Worm (Caenorhabditis elegans): ENCODE data around the gene ifc-1.

Gene ifc-1

DNA sequence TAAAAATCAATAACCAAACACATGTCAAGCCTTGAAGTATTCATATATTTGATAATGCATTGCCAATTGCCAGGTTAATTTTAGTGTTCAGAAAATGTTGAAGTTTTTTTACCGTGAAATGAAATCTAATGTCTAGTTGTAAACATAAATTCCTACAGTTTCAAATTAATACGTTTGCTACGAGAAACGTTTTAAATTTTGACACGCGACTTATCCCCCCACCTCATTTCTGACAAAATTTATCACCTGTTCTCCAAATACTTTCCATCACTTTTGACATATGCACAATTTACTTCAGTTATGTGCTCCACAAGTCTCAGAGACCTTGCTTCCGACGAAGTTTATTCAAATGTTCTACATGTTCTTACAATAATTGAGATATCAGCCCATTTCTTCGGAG is 32.8 kb downstream of the ifc-1 start, which contains the start of gene srh-146:
Gene srh-146 (plus strand): TSS at position 301 of the 400 bp plus-strand sequence.
- TF ChIP-seq unc-62 (GFP tag; optimal IDR thresholded peaks at IDR 0.05) = no peak

DNA sequence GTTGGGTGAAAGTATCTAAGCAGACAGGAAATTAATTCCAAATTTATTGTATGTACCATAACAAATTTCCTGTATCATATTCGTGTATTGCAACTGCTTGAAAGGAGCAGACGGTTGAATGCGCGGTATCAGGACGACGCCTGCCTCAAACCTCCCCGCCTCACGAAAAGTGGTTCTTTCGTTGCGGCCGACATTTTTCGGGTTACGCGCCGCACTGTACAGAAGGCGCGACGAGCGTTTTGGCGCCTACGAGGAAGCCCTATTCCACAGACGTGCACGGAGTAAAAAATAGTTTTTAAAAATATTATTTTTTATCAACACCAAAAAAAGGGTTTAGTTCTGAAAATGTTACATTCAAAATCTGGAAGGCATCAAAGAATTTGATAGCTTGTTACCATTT is 38.9 kb downstream of the ifc-1 start:
- no peak for TF ChIP-seq unc-62 (GFP tag; optimal IDR thresholded peaks at IDR 0.05)

DNA sequence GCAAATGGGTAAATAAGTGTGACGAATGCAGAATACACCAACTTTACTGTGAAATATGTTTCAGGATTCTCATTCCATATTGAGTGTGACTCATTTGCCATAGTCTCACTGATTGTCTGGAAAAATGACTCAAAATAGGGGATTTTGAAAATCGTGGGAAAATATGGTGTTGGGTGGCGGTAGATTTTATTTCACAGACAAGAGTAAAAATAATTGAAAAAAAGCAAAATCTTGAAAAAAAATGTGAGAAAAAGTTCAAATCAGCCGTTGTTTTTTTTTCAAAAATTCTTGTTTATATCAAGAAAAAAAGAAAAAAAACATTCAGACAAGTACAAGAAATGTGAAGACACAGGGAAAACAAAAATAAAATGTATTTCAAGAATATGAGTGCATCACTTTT is 41.4 kb downstream of the ifc-1 start, which contains the start of gene srh-38:
Gene srh-38 (minus strand): TSS at position 101 of the 400 bp plus-strand sequence.
- no peak for TF ChIP-seq unc-62 (GFP tag; optimal IDR thresholded peaks at IDR 0.05)

DNA sequence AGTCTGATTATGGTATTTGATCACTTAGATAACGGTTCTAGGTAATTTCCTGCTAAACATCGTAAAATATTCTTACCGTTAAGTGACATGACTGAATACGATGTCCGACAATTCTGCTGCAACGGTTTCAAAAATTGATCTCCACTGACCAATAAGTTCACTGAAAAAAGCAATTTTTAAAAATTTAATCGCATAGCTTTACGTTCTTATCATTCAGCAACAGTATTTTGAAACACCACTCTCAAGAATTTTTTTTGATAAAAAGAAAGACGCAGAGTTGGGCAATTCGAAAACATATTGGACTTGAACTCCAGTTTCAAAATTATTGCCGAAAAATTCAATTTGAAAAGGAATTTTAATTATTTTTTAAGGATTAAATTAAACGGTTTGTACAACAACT is 46.4 kb downstream of the ifc-1 start, which contains the start of gene C31B8.12:
Gene C31B8.12 (minus strand): TSS at position 101 of the 400 bp plus-strand sequence.
- TF ChIP-seq unc-62 (GFP tag; optimal IDR thresholded peaks at IDR 0.05) = no peak

DNA sequence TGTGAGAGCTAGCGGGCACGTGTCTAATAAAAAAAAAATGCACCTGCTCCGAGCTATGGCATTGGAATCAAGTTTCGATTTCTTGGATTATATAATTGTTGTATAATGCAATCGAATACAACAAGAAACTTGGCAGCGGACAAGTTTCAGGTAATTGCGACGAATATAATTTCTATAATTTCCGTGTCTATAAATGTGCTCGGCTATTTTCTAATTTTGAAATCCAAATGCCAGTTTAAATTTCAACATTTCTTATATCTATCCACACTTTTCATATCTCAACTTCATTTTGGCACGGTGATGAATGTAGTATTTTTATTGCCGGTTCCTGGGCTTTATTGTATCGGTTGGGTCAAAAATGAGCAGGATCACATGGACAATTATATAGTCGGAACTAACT is 48.6 kb downstream of the ifc-1 start, which contains the start of gene C31B8.16:
Gene C31B8.16 (plus strand): TSS at position 301 of the 400 bp plus-strand sequence.
- TF ChIP-seq unc-62 (GFP tag; optimal IDR thresholded peaks at IDR 0.05) = no peak

DNA sequence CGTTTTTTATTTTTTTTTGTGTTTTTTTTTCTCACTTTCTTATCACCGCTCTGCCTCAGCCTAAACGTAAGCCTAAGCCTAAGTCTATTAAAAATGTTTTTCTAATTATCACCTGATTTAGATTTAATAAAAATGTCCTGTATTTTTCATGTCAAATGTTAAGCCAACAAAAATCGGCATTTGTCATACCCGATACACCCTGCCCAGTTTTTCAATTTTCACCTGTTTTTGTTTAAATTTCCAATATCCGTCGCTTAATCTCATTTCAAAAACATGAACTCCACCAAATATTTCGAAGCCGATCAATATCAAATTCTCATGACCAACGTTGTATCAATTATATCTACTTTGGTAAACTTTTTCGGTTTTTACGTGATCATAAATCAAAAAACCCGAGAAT is 50.1 kb downstream of the ifc-1 start, which contains the start of gene C31B8.1:
Gene C31B8.1 (plus strand): TSS at position 301 of the 400 bp plus-strand sequence.
- TF ChIP-seq unc-62 (GFP tag; optimal IDR thresholded peaks at IDR 0.05) = no peak

All from whole organism, dauer.